Fruit fly (Drosophila melanogaster): ENCODE measurements around the gene CG4325.

CG4325 gene

dm6 chrX:2071878-2072817 lies 28.5 kb upstream of the CG4325 start, which contains the start of gene Rtca (continued):
- peak; percentile 39; the same call in 1 of the 2 replicates for TF ChIP-seq klu (GFP tag; IDR thresholded peaks at IDR 0.05)
- peak; percentile 77 for TF ChIP-seq Oli (tag; optimal IDR thresholded peaks at IDR 0.05)
- peak; percentile 8 for TF ChIP-seq CG1529 (GFP tag; optimal IDR thresholded peaks at IDR 0.05)
- no peak for TF ChIP-seq Tbp (GFP tag; optimal IDR thresholded peaks at IDR 0.05)
- TF ChIP-seq fd102C (GFP tag; optimal IDR thresholded peaks at IDR 0.05): no peak
- TF ChIP-seq schlank (tag; optimal IDR thresholded peaks at IDR 0.05): peak; percentile 43
- TF ChIP-seq Poxn (GFP tag; IDR thresholded peaks at IDR 0.05): 0 out of 2 replicates have a peak, but pooled peaks have one; percentile 15
- 0 out of 2 replicates have a peak, but pooled peaks have one; percentile 17 for TF ChIP-seq CG6272 (GFP tag; IDR thresholded peaks at IDR 0.05)
- no peak for TF ChIP-seq cad (GFP tag; optimal IDR thresholded peaks at IDR 0.05)
- TF ChIP-seq Side (GFP tag; optimal IDR thresholded peaks at IDR 0.05): peak; percentile 72
- peak; percentile 66 for TF ChIP-seq CG10209 (GFP tag; optimal IDR thresholded peaks at IDR 0.05)
- TF ChIP-seq btn (GFP tag; optimal IDR thresholded peaks at IDR 0.05): no peak
- peak; percentile 48 for TF ChIP-seq Asciz (GFP tag; optimal IDR thresholded peaks at IDR 0.05)
- TF ChIP-seq nau (GFP tag; optimal IDR thresholded peaks at IDR 0.05): peak; percentile 8
- peak; percentile 26 for TF ChIP-seq ERR (GFP tag; optimal IDR thresholded peaks at IDR 0.05)
- peak; percentile 82 for TF ChIP-seq CG7987 (GFP tag; optimal IDR thresholded peaks at IDR 0.05)
- TF ChIP-seq NC2β (GFP tag; optimal IDR thresholded peaks at IDR 0.05): peak; percentile 37
- peak; percentile 38 for TF ChIP-seq NC2α (GFP tag; optimal IDR thresholded peaks at IDR 0.05)
- no peak for TF ChIP-seq Dref (GFP tag; IDR thresholded peaks at IDR 0.05)
- peak; percentile 48; the same call in 1 of the 3 replicates for TF ChIP-seq B-H1 (GFP tag; IDR thresholded peaks at IDR 0.05)
- no peak for TF ChIP-seq crp (GFP tag; optimal IDR thresholded peaks at IDR 0.05)
- peak; percentile 68 for TF ChIP-seq CG12391 (tag; optimal IDR thresholded peaks at IDR 0.05)
- TF ChIP-seq Nf-YB (GFP tag; optimal IDR thresholded peaks at IDR 0.05): peak; percentile 19

dm6 chrX:2070708-2071063 lies 27.1 kb upstream of the CG4325 start:
- TF ChIP-seq CG17802 (tag; optimal IDR thresholded peaks at IDR 0.05): no peak
- peak; percentile 34; the same call in 1 of the 2 replicates for TF ChIP-seq wor (GFP tag; IDR thresholded peaks at IDR 0.05)
- no peak for TF ChIP-seq CG8478 (optimal IDR thresholded peaks at IDR 0.05)
- TF ChIP-seq CG3995 (GFP tag; optimal IDR thresholded peaks at IDR 0.05): peak; percentile 44
- peak; percentile 49 for TF ChIP-seq CG9727 (GFP tag; optimal IDR thresholded peaks at IDR 0.05)
- peak; percentile 21 for TF ChIP-seq CG9437 (GFP tag; optimal IDR thresholded peaks at IDR 0.05)
- peak; percentile 32 for TF ChIP-seq mirr (GFP tag; optimal IDR thresholded peaks at IDR 0.05)
- TF ChIP-seq sob (GFP tag; IDR thresholded peaks at IDR 0.05): peak; percentile 77
- peak; percentile 65 for TF ChIP-seq bcd (GFP tag; optimal IDR thresholded peaks at IDR 0.05)
- peak; percentile 26 for TF ChIP-seq CG13775 (GFP tag; optimal IDR thresholded peaks at IDR 0.05)
- peak; percentile 61 to 74 for TF ChIP-seq dpn (GFP tag; optimal IDR thresholded peaks at IDR 0.05)
- TF ChIP-seq lola (GFP tag; optimal IDR thresholded peaks at IDR 0.05): peak in 1 of 3 experiments; percentile 5
- no peak for TF ChIP-seq repo (GFP tag; optimal IDR thresholded peaks at IDR 0.05)
- peak; percentile 31; the same call in 1 of the 2 replicates for TF ChIP-seq CG14667 (GFP tag; IDR thresholded peaks at IDR 0.05)
- no peak for TF ChIP-seq Sry-δ (GFP tag; optimal IDR thresholded peaks at IDR 0.05)
- TF ChIP-seq zf30C (GFP tag; optimal IDR thresholded peaks at IDR 0.05): no peak
- TF ChIP-seq ap (GFP tag; IDR thresholded peaks at IDR 0.05): no peak
- TF ChIP-seq knrl (GFP tag; IDR thresholded peaks at IDR 0.05; ENCODE audit: partially characterized antibody): no peak
- no peak for TF ChIP-seq sc (optimal IDR thresholded peaks at IDR 0.05)
- TF ChIP-seq sc (GFP tag; optimal IDR thresholded peaks at IDR 0.05): no peak
- peak; percentile 66 for TF ChIP-seq H2.0 (GFP tag; IDR thresholded peaks at IDR 0.05)
- TF ChIP-seq Sox102F (GFP tag; optimal IDR thresholded peaks at IDR 0.05): peak; percentile 48
- TF ChIP-seq caup (GFP tag; optimal IDR thresholded peaks at IDR 0.05; ENCODE audit: severe bottlenecking): peak; percentile 72
- TF ChIP-seq PHDP (tag; optimal IDR thresholded peaks at IDR 0.05): peak; percentile 55
- TF ChIP-seq Myb (GFP tag; optimal IDR thresholded peaks at IDR 0.05): peak; percentile 44
- peak; percentile 47 for TF ChIP-seq CG7556 (GFP tag; optimal IDR thresholded peaks at IDR 0.05)
